Fruit fly (Drosophila melanogaster): Measurements from ENCODE around the gene CG17806.

Gene CG17806

DNA sequence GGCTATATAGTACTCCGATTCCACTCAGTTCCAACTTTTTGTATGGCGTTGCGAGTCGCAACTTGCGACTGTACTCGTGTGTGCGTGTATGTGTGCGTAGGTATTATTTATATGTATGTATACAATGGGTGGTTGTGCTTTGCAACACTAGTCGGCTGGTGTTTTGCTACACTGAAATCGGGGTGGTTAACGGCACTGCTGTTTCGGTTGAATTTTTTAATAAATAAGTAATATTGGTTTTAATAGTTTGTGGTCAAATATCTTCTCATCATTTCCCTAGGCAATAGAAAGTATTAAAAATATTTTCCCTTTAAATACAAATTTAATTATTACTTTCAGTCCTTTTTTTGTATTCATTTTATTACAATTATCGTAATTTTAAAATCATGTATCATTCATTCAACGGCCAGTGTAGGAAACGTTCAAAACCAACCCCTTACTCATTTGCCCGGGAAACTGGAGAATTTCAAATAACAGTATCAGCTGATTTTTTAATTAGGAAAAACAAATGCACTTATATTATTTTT lies 4.8 kb downstream of the CG17806 start, which contains the start of gene CG7379 (continued):
- TF ChIP-seq ash1 (GFP tag; optimal IDR thresholded peaks at IDR 0.05) (peak; percentile 52), CrebB (tag; optimal IDR thresholded peaks at IDR 0.05) (peak; percentile 54), CG18619 (GFP tag; optimal IDR thresholded peaks at IDR 0.05) (peak; percentile 79), hth (optimal IDR thresholded peaks at IDR 0.05) (no peak), CG10321 (GFP tag; IDR thresholded peaks at IDR 0.05) (no peak), tin (GFP tag; optimal IDR thresholded peaks at IDR 0.05) (peak; percentile 88), CG6683 (GFP tag; optimal IDR thresholded peaks at IDR 0.05) (peak; percentile 70), h (optimal IDR thresholded peaks at IDR 0.05) (no peak), Trl (optimal IDR thresholded peaks at IDR 0.05) (no peak), Trl (GFP tag; optimal IDR thresholded peaks at IDR 0.05) (peak; percentile 80), CG14014 (GFP tag; IDR thresholded peaks at IDR 0.05) (peak; percentile 74), CG10366 (GFP tag; IDR thresholded peaks at IDR 0.05) (peak; percentile 73), CG14710 (tag; optimal IDR thresholded peaks at IDR 0.05) (peak; percentile 88), E2f1 (GFP tag; IDR thresholded peaks at IDR 0.05) (peak; percentile 58; the same call in 1 of the 2 replicates), CG6654 (GFP tag; optimal IDR thresholded peaks at IDR 0.05) (peak; percentile 59), Lhr (GFP tag; optimal IDR thresholded peaks at IDR 0.05) (peak; percentile 73), HLH3B (GFP tag; IDR thresholded peaks at IDR 0.05) (peak; percentile 81), Myb (GFP tag; optimal IDR thresholded peaks at IDR 0.05) (peak; percentile 84), Ravus (GFP tag; IDR thresholded peaks at IDR 0.05) (no peak), HHEX (GFP tag; optimal IDR thresholded peaks at IDR 0.05) (peak; percentile 85), twi (tag; optimal IDR thresholded peaks at IDR 0.05) (peak; percentile 59), sob (GFP tag; IDR thresholded peaks at IDR 0.05) (peak; percentile 97), Lpt (GFP tag; optimal IDR thresholded peaks at IDR 0.05) (no peak), CG3407 (GFP tag; optimal IDR thresholded peaks at IDR 0.05) (peak; percentile 72), slbo (GFP tag; IDR thresholded peaks at IDR 0.05) (peak; percentile 96), CG2120 (GFP tag; optimal IDR thresholded peaks at IDR 0.05) (peak; percentile 97), gce (GFP tag; IDR thresholded peaks at IDR 0.05) (no peak), vfl (GFP tag; optimal IDR thresholded peaks at IDR 0.05) (peak; percentile 91), CG12769 (tag; optimal IDR thresholded peaks at IDR 0.05) (no peak), CG31441 (GFP tag; IDR thresholded peaks at IDR 0.05) (peak; percentile 71), Optix (GFP tag; IDR thresholded peaks at IDR 0.05) (peak; percentile 20; the same call in 1 of the 3 replicates), CG13775 (GFP tag; optimal IDR thresholded peaks at IDR 0.05) (peak; percentile 75), CG10431 (GFP tag; optimal IDR thresholded peaks at IDR 0.05) (peak; percentile 76), CG14965 (GFP tag; optimal IDR thresholded peaks at IDR 0.05; ENCODE audit: borderline replicate concordance) (no peak), slou (GFP tag; optimal IDR thresholded peaks at IDR 0.05) (peak; percentile 75), HLHmδ (GFP tag; optimal IDR thresholded peaks at IDR 0.05) (no peak), danr (GFP tag; IDR thresholded peaks at IDR 0.05) (peak; percentile 53; the same call in 1 of the 2 replicates), z (GFP tag; IDR thresholded peaks at IDR 0.05) (no peak), chinmo (GFP tag; IDR thresholded peaks at IDR 0.05; ENCODE audit: partially characterized antibody) (no peak), caup (GFP tag; optimal IDR thresholded peaks at IDR 0.05; ENCODE audit: severe bottlenecking) (peak; percentile 93), Dad (GFP tag; optimal IDR thresholded peaks at IDR 0.05) (peak; percentile 83), pfk (GFP tag; optimal IDR thresholded peaks at IDR 0.05) (peak; percentile 51), dimm (GFP tag; IDR thresholded peaks at IDR 0.05) (peak; percentile 31; the same call in 1 of the 2 replicates), CG1602 (GFP tag; optimal IDR thresholded peaks at IDR 0.05) (peak; percentile 77), dmrt99B (tag; optimal IDR thresholded peaks at IDR 0.05) (peak; percentile 64), dpn (GFP tag; optimal IDR thresholded peaks at IDR 0.05) (peak; percentile 91 to 93), en (GFP tag; optimal IDR thresholded peaks at IDR 0.05) (peak; percentile 5), Doc2 (GFP tag; IDR thresholded peaks at IDR 0.05) (no peak), Ada2b (GFP tag; IDR thresholded peaks at IDR 0.05) (peak; percentile 38), CG7372 (GFP tag; IDR thresholded peaks at IDR 0.05) (peak; percentile 64; the same call in 1 of the 2 replicates), shn (GFP tag; optimal IDR thresholded peaks at IDR 0.05) (peak; percentile 85), Fer1 (GFP tag; optimal IDR thresholded peaks at IDR 0.05) (peak; percentile 80)
